Fruit fly (Drosophila melanogaster) whole organism, embryonic: ENCODE results near the gene FipoQ.

Experiments used
- Ada2b ChIP-seq: fragments of 200-800 bp; sonication (Bioruptor generic); IDR thresholded peaks from 2 replicates; pipeline ENCODE4 v1.3.6; 2022; ENCODE audit warnings: missing biosample characterization, missing genetic modification characterization
- Awh ChIP-seq: fragments of 200-800 bp; sonication (Bioruptor generic); IDR thresholded peaks from 2 replicates; pipeline ENCODE4, ENCODE4 v1.3.6; 2022; ENCODE audit warnings: missing biosample characterization, missing genetic modification characterization
- CG10979 ChIP-seq: fragments of 200-800 bp; sonication (Bioruptor generic); optimal IDR thresholded peaks from 2 replicates; lab custom pipeline; 2018; ENCODE audit warnings: missing biosample characterization, mild to moderate bottlenecking, missing genetic modification characterization, moderate library complexity
- CG12155 ChIP-seq: fragments of 200-800 bp; sonication (Bioruptor generic); optimal IDR thresholded peaks from 3 replicates; lab custom pipeline; 2016; ENCODE audit warnings: missing biosample characterization, missing genetic modification characterization
- CG13424 ChIP-seq: fragments of 200-800 bp; sonication (Bioruptor generic); optimal IDR thresholded peaks from 2 replicates; lab custom pipeline; 2019; ENCODE audit warnings: missing biosample characterization, mild to moderate bottlenecking, missing genetic modification characterization, moderate library complexity
- CG14710 ChIP-seq: fragments of 200-800 bp; sonication (Bioruptor generic); optimal IDR thresholded peaks from 3 replicates; lab custom pipeline; 2019; ENCODE audit warnings: missing biosample characterization, mild to moderate bottlenecking, missing genetic modification characterization, moderate library complexity
- CG15696 ChIP-seq: fragments of 200-800 bp; sonication (Bioruptor generic); optimal IDR thresholded peaks from 2 replicates; lab custom pipeline; 2019; ENCODE audit warnings: missing biosample characterization, mild to moderate bottlenecking, missing genetic modification characterization, moderate library complexity
- CG17328 ChIP-seq: fragments of 200-800 bp; sonication (Bioruptor generic); IDR thresholded peaks from 2 replicates; pipeline ENCODE4 v1.3.6; 2022; ENCODE audit warnings: missing biosample characterization, missing genetic modification characterization
- CG1832 ChIP-seq: fragments of 200-800 bp; sonication (Bioruptor generic); optimal IDR thresholded peaks from 2 replicates; lab custom pipeline; 2017; ENCODE audit warnings: missing biosample characterization, mild to moderate bottlenecking, missing genetic modification characterization, inconsistent platforms
- CG2120 ChIP-seq: fragments of 200-800 bp; sonication (Bioruptor generic); optimal IDR thresholded peaks from 3 replicates; lab custom pipeline; 2016; ENCODE audit warnings: missing biosample characterization, missing genetic modification characterization
- CG2202 ChIP-seq: fragments of 200-800 bp; sonication (Bioruptor generic); optimal IDR thresholded peaks from 2 replicates; lab custom pipeline; 2018; ENCODE audit warnings: missing biosample characterization, mild to moderate bottlenecking, missing genetic modification characterization
- CG30020 ChIP-seq: fragments of 200-800 bp; optimal IDR thresholded peaks from 2 replicates; lab custom pipeline; 2019; ENCODE audit warnings: missing biosample characterization, mild to moderate bottlenecking, missing genetic modification characterization, moderate library complexity
- CG31224 ChIP-seq: fragments of 200-800 bp; sonication (Bioruptor generic); IDR thresholded peaks from 2 replicates; pipeline ENCODE4 v1.3.6; 2022; ENCODE audit warnings: missing biosample characterization, missing genetic modification characterization
- CG31388 ChIP-seq: fragments of 200-800 bp; sonication (Bioruptor generic); optimal IDR thresholded peaks from 2 replicates; lab custom pipeline; 2016; ENCODE audit warnings: missing biosample characterization, missing genetic modification characterization
- CG3726 ChIP-seq: fragments of 200-800 bp; sonication (Bioruptor generic); IDR thresholded peaks from 3 replicates; pipeline ENCODE4, ENCODE4 v1.3.6; 2022; ENCODE audit warnings: missing biosample characterization, missing genetic modification characterization
- CG6765 ChIP-seq: fragments of 200-800 bp; sonication (Bioruptor generic); optimal IDR thresholded peaks from 3 replicates; lab custom pipeline; 2017; ENCODE audit warnings: missing biosample characterization, mild to moderate bottlenecking, missing genetic modification characterization
- CG8478 ChIP-seq: fragments of >200 bp; optimal IDR thresholded peaks from 2 replicates; lab custom pipeline; 2018
- Dek ChIP-seq: fragments of 200-800 bp; sonication (Bioruptor generic); optimal IDR thresholded peaks from 3 replicates; lab custom pipeline; 2019; ENCODE audit warnings: missing biosample characterization, mild to moderate bottlenecking, missing genetic modification characterization, moderate library complexity
- Elba2 ChIP-seq: fragments of 200-800 bp; sonication (Bioruptor generic); optimal IDR thresholded peaks from 3 replicates; lab custom pipeline; 2016; ENCODE audit warnings: missing biosample characterization, missing genetic modification characterization
- HLH4C ChIP-seq: fragments of 200-800 bp; sonication (Bioruptor generic); IDR thresholded peaks from 3 replicates; pipeline ENCODE4 v1.3.6; 2022; ENCODE audit warnings: missing biosample characterization, missing genetic modification characterization; ENCODE audit not compliant: partially characterized antibody
- Hr39 ChIP-seq: fragments of >200 bp; optimal IDR thresholded peaks from 2 replicates; lab custom pipeline; 2017
- Kr ChIP-seq: fragments of 200-800 bp; sonication (Bioruptor generic); optimal IDR thresholded peaks from 2 replicates; lab custom pipeline; 2017; ENCODE audit warnings: missing biosample characterization, mild to moderate bottlenecking, missing genetic modification characterization
- NK7.1 ChIP-seq: fragments of 200-800 bp; sonication (Bioruptor generic); optimal IDR thresholded peaks from 3 replicates; lab custom pipeline; 2016; ENCODE audit warnings: missing biosample characterization, missing genetic modification characterization
- PHDP ChIP-seq: fragments of 200-800 bp; sonication (Bioruptor generic); optimal IDR thresholded peaks from 3 replicates; lab custom pipeline; 2018; ENCODE audit warnings: missing biosample characterization, mild to moderate bottlenecking, missing genetic modification characterization, moderate library complexity
- Rx ChIP-seq: fragments of 200-800 bp; sonication (Bioruptor generic); IDR thresholded peaks from 2 replicates; pipeline ENCODE4 v1.3.6; 2022; ENCODE audit warnings: missing biosample characterization, missing genetic modification characterization
- YL-1 ChIP-seq: fragments of 200-800 bp; sonication (Bioruptor generic); optimal IDR thresholded peaks from 3 replicates; lab custom pipeline; 2017; ENCODE audit warnings: missing biosample characterization, mild to moderate bottlenecking, missing genetic modification characterization
- ab ChIP-seq: fragments of 200-800 bp; sonication (Bioruptor generic); optimal IDR thresholded peaks from 2 replicates; lab custom pipeline; 2016; ENCODE audit warnings: missing biosample characterization, missing genetic modification characterization
- abd-A ChIP-seq: fragments of 200-800 bp; sonication (Bioruptor generic); optimal IDR thresholded peaks from 3 replicates; lab custom pipeline; 2019; ENCODE audit warnings: missing biosample characterization, mild to moderate bottlenecking, missing genetic modification characterization, moderate library complexity
- ac ChIP-seq: fragments of 200-800 bp; sonication (Bioruptor generic); optimal IDR thresholded peaks from 3 replicates; lab custom pipeline; 2017; ENCODE audit warnings: missing biosample characterization, mild to moderate bottlenecking, missing genetic modification characterization
- amos ChIP-seq: fragments of 200-800 bp; sonication (Bioruptor generic); IDR thresholded peaks from 2 replicates; pipeline ENCODE4 v1.3.6; 2022; ENCODE audit warnings: missing biosample characterization, missing genetic modification characterization; ENCODE audit not compliant: partially characterized antibody
- bcd ChIP-seq: fragments of 200-800 bp; sonication (Bioruptor generic); optimal IDR thresholded peaks from 2 replicates; lab custom pipeline; 2017; ENCODE audit warnings: missing biosample characterization, mild to moderate bottlenecking, missing genetic modification characterization
- btn ChIP-seq: fragments of 200-800 bp; sonication (Bioruptor generic); optimal IDR thresholded peaks from 2 replicates; lab custom pipeline; 2016; ENCODE audit warnings: missing biosample characterization, missing genetic modification characterization
- dmrt99B ChIP-seq: fragments of 200-800 bp; sonication (Bioruptor generic); optimal IDR thresholded peaks from 2 replicates; lab custom pipeline; 2018; ENCODE audit warnings: missing biosample characterization, mild to moderate bottlenecking, missing genetic modification characterization, moderate library complexity
- en ChIP-seq: fragments of 200-800 bp; sonication (Bioruptor generic); optimal IDR thresholded peaks from 2 replicates; lab custom pipeline; 2016; ENCODE audit warnings: missing biosample characterization, missing genetic modification characterization
- ind ChIP-seq: fragments of 200-800 bp; sonication (Bioruptor generic); optimal IDR thresholded peaks from 3 replicates; lab custom pipeline; 2016; ENCODE audit warnings: missing biosample characterization, missing genetic modification characterization
- jumu ChIP-seq: fragments of 200-800 bp; sonication (Bioruptor generic); optimal IDR thresholded peaks from 3 replicates; lab custom pipeline; 2016; ENCODE audit warnings: missing biosample characterization, missing genetic modification characterization
- lbe ChIP-seq: fragments of 200-800 bp; sonication (Bioruptor generic); optimal IDR thresholded peaks from 2 replicates; lab custom pipeline; 2016; ENCODE audit warnings: missing biosample characterization, mild to moderate bottlenecking, missing genetic modification characterization
- lilli ChIP-seq: fragments of 200-800 bp; sonication (Bioruptor generic); optimal IDR thresholded peaks from 3 replicates; lab custom pipeline; 2016; ENCODE audit warnings: missing biosample characterization, missing genetic modification characterization
- phol ChIP-seq: fragments of 200-800 bp; sonication (Bioruptor generic); optimal IDR thresholded peaks from 3 replicates; lab custom pipeline; 2018; ENCODE audit warnings: missing biosample characterization, mild to moderate bottlenecking, missing genetic modification characterization, moderate library complexity
- prd ChIP-seq, 3 experiments: fragments of >200 bp in 2 of 3; fragments of 200-800 bp in 1 of 3; sonication (Bioruptor generic) in 1 of 3; optimal IDR thresholded peaks in 2 of 3; IDR thresholded peaks in 1 of 3; 2 replicates in 2 of 3; 3 replicates in 1 of 3; pipeline versions ENCODE4 v1.3.6 to Lab custom; 2017 to 2022; ENCODE audit warnings: missing biosample characterization in 1 of 3, missing genetic modification characterization in 1 of 3
- ranshi ChIP-seq: fragments of 200-800 bp; sonication (Bioruptor generic); IDR thresholded peaks from 2 replicates; pipeline ENCODE4 v1.3.6; 2022; ENCODE audit warnings: missing biosample characterization, missing genetic modification characterization
- sd ChIP-seq: fragments of 200-800 bp; sonication (Bioruptor generic); optimal IDR thresholded peaks from 3 replicates; lab custom pipeline; 2018; ENCODE audit warnings: missing biosample characterization, mild to moderate bottlenecking, missing genetic modification characterization, moderate library complexity
- shn ChIP-seq: fragments of 200-800 bp; sonication (Bioruptor generic); optimal IDR thresholded peaks from 3 replicates; lab custom pipeline; 2016; ENCODE audit warnings: missing biosample characterization, missing genetic modification characterization
- stc ChIP-seq: fragments of 200-800 bp; sonication (Bioruptor generic); IDR thresholded peaks from 2 replicates; pipeline ENCODE4 v1.3.6; 2022; ENCODE audit warnings: missing biosample characterization, missing genetic modification characterization
- tgo ChIP-seq: fragments of 200-800 bp; sonication (Bioruptor generic); IDR thresholded peaks from 3 replicates; pipeline ENCODE4 v1.3.6; 2022; ENCODE audit warnings: missing biosample characterization, missing genetic modification characterization
- trem ChIP-seq: fragments of 200-800 bp; optimal IDR thresholded peaks from 3 replicates; lab custom pipeline; 2019; ENCODE audit warnings: missing biosample characterization, mild to moderate bottlenecking, missing genetic modification characterization, moderate library complexity
- ttk ChIP-seq: fragments of 200-800 bp; sonication (Bioruptor generic); IDR thresholded peaks from 2 replicates; pipeline ENCODE4 v2.1.2; 2022; ENCODE audit warnings: missing biosample characterization, missing genetic modification characterization
- vnd ChIP-seq: fragments of 200-800 bp; sonication (Bioruptor generic); IDR thresholded peaks from 3 replicates; pipeline ENCODE4 v1.3.6; 2022; ENCODE audit warnings: missing biosample characterization, missing genetic modification characterization; ENCODE audit not compliant: partially characterized antibody
- vvl ChIP-seq: fragments of 200-800 bp; sonication (Bioruptor generic); IDR thresholded peaks from 2 replicates; pipeline ENCODE4 v1.3.6; 2022; ENCODE audit warnings: missing biosample characterization, missing genetic modification characterization
- zen ChIP-seq: fragments of 200-800 bp; sonication (Bioruptor generic); optimal IDR thresholded peaks from 3 replicates; lab custom pipeline; 2018; ENCODE audit warnings: missing biosample characterization, mild to moderate bottlenecking, missing genetic modification characterization, moderate library complexity
- zf30C ChIP-seq: fragments of 200-800 bp; sonication (Bioruptor generic); optimal IDR thresholded peaks from 3 replicates; lab custom pipeline; 2018; ENCODE audit warnings: missing biosample characterization, mild to moderate bottlenecking, missing genetic modification characterization

FipoQ gene

dm6 chr3R:29519332-29519731, 24.8 kb downstream of the FipoQ start (continued):
- TF ChIP-seq Ada2b (GFP tag; lab: Robert Waterston, UW) (peak; percentile 33; the same call in 1 of the 2 replicates), sd (tag; lab: Kevin White, UChicago) (no peak), zf30C (GFP tag; lab: Kevin White, UChicago) (no peak), CG6765 (GFP tag; lab: Kevin White, UChicago) (no peak), CG14710 (tag; lab: Kevin White, UChicago) (peak; percentile 33), ttk (GFP tag; lab: Robert Waterston, UW) (no peak), Hr39 (no peak), Kr (GFP tag; lab: Kevin White, UChicago) (no peak), YL-1 (GFP tag; lab: Kevin White, UChicago) (no peak), Elba2 (no peak), trem (peak; percentile 4), CG31388 (GFP tag; lab: Kevin White, UChicago) (no peak), jumu (GFP tag; lab: Kevin White, UChicago) (no peak), CG15696 (tag; lab: Kevin White, UChicago) (peak; percentile 41), CG12155 (GFP tag; lab: Kevin White, UChicago) (no peak), phol (tag; lab: Kevin White, UChicago) (peak; percentile 62), Dek (tag; lab: Kevin White, UChicago) (no peak), prd (optimal IDR thresholded peaks at IDR 0.05; lab: Kevin White, UChicago) (no peak), prd (GFP tag; IDR thresholded peaks at IDR 0.05; lab: Robert Waterston, UW) (peak; percentile 64; the same call in 2 of the 3 replicates), CG2120 (GFP tag; lab: Kevin White, UChicago) (no peak), zen (tag; lab: Kevin White, UChicago) (peak; percentile 78), CG3726 (no peak), CG30020 (tag; lab: Kevin White, UChicago) (no peak), amos (no peak), Rx (GFP tag; lab: Robert Waterston, UW) (no peak), btn (GFP tag; lab: Kevin White, UChicago) (no peak), shn (GFP tag; lab: Kevin White, UChicago) (no peak), PHDP (tag; lab: Kevin White, UChicago) (peak; percentile 31), ac (GFP tag; lab: Kevin White, UChicago) (no peak), tgo (GFP tag; lab: Robert Waterston, UW) (peak; percentile 42; the same call in 1 of the 3 replicates), abd-A (tag; lab: Kevin White, UChicago) (no peak), NK7.1 (GFP tag; lab: Kevin White, UChicago) (no peak), vnd (GFP tag; lab: Robert Waterston, UW) (no peak), ind (GFP tag; lab: Kevin White, UChicago) (no peak), ab (GFP tag; lab: Kevin White, UChicago) (no peak), en (GFP tag; lab: Kevin White, UChicago) (no peak), stc (GFP tag; lab: Robert Waterston, UW) (no peak), lilli (no peak), vvl (GFP tag; lab: Robert Waterston, UW) (0 out of 2 replicates have a peak, but pooled peaks have one; percentile 22), CG1832 (GFP tag; lab: Kevin White, UChicago) (no peak), CG13424 (tag; lab: Kevin White, UChicago) (peak; percentile 30), CG8478 (lab: Kevin White, UChicago) (no peak), HLH4C (no peak), CG31224 (GFP tag; lab: Robert Waterston, UW) (no peak), dmrt99B (peak; percentile 60), CG17328 (peak; percentile 62; the same call in 1 of the 2 replicates), CG2202 (tag; lab: Kevin White, UChicago) (no peak), bcd (GFP tag; lab: Kevin White, UChicago) (no peak), Awh (GFP tag; lab: Robert Waterston, UW) (0 out of 2 replicates have a peak, but pooled peaks have one; percentile 28), CG10979 (tag; lab: Kevin White, UChicago) (peak; percentile 53), ranshi (GFP tag; lab: Robert Waterston, UW) (0 out of 2 replicates have a peak, but pooled peaks have one; percentile 25), lbe (GFP tag; lab: Kevin White, UChicago) (peak; percentile 46)
